Fruit fly (Drosophila melanogaster): Measurements from ENCODE around the gene CG34435.

DNA sequence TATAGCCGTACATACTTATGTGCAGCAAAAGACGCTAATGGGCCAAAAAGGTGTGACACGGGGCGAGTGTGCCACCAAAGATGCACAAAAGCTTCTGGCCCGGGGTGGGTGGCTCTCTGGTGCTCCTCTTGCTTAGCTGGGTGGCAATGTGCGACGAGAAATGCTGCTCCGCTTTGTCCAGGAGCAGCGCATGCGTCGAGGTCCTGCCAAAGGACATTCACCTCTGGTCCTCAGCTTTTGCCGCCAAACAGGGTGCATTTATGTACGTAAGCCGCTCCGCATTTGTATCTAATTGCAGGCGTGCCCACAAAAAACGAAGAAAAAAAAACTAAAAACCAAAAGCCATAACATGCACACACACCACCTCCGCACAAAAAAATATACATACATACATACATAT, 35.1 kb upstream of the CG34435 start:
- TF ChIP-seq Hr38 (GFP tag; optimal IDR thresholded peaks at IDR 0.05) (no peak), Hr4 (GFP tag; optimal IDR thresholded peaks at IDR 0.05) (no peak), CG16779 (tag; optimal IDR thresholded peaks at IDR 0.05) (no peak), CG10669 (GFP tag; optimal IDR thresholded peaks at IDR 0.05) (no peak), spab (GFP tag; optimal IDR thresholded peaks at IDR 0.05) (no peak), Ets96B (tag; optimal IDR thresholded peaks at IDR 0.05) (no peak)
